Worm (Caenorhabditis elegans) whole organism, L3 larva: ENCODE data around the gene Y81G3A.2.

Experiments used
- ama-1 ChIP-seq: fragments of 150-350 bp; optimal IDR thresholded peaks from 2 replicates; lab custom pipeline; 2018
- ceh-16 ChIP-seq: sonication (generic microtip); optimal IDR thresholded peaks from 2 replicates; lab custom pipeline; 2017; ENCODE audit warnings: missing biosample characterization, missing genetic modification characterization
- elt-1 ChIP-seq: fragments of 150-350 bp; optimal IDR thresholded peaks from 2 replicates; lab custom pipeline; 2014; ENCODE audit warnings: missing biosample characterization, missing genetic modification characterization
- elt-2 ChIP-seq: sonication (generic microtip); optimal IDR thresholded peaks from 2 replicates; lab custom pipeline; 2016; ENCODE audit warnings: missing genetic modification reagents, mild to moderate bottlenecking, missing genetic modification characterization, missing compliant biosample characterization
- fos-1 ChIP-seq: fragments of 150-350 bp; optimal IDR thresholded peaks from 2 replicates; lab custom pipeline; 2014; ENCODE audit warnings: missing biosample characterization, missing genetic modification characterization
- mdl-1 ChIP-seq: fragments of 150-350 bp; optimal IDR thresholded peaks from 2 replicates; lab custom pipeline; 2014; ENCODE audit warnings: missing biosample characterization, missing genetic modification characterization
- nfya-1 ChIP-seq: sonication (generic microtip); optimal IDR thresholded peaks from 2 replicates; lab custom pipeline; 2017; ENCODE audit warnings: missing genetic modification characterization, mild to moderate bottlenecking, missing compliant biosample characterization, antibody characterized with exemption, moderate library complexity; ENCODE audit not compliant: insufficient read depth
- nhr-11 ChIP-seq: fragments of 150-350 bp; optimal IDR thresholded peaks from 2 replicates; lab custom pipeline; 2014; ENCODE audit warnings: missing biosample characterization, missing genetic modification characterization
- nhr-12 ChIP-seq: fragments of 150-350 bp; optimal IDR thresholded peaks from 2 replicates; lab custom pipeline; 2014; ENCODE audit warnings: missing biosample characterization, missing genetic modification characterization
- nhr-237 ChIP-seq: fragments of 150-350 bp; optimal IDR thresholded peaks from 2 replicates; lab custom pipeline; 2014; ENCODE audit warnings: missing biosample characterization, missing genetic modification characterization
- nhr-43 ChIP-seq: sonication (generic microtip); optimal IDR thresholded peaks from 2 replicates; lab custom pipeline; 2016; ENCODE audit warnings: mild to moderate bottlenecking, missing genetic modification characterization, missing compliant biosample characterization; ENCODE audit not compliant: poor library complexity, severe bottlenecking
- pqm-1 ChIP-seq: fragments of 150-350 bp; optimal IDR thresholded peaks from 2 replicates; lab custom pipeline; 2017; ENCODE audit warnings: missing biosample characterization, missing genetic modification characterization, inconsistent platforms
- ztf-11 ChIP-seq: fragments of 150-350 bp; optimal IDR thresholded peaks from 2 replicates; lab custom pipeline; 2014; ENCODE audit warnings: missing biosample characterization, missing genetic modification characterization

- TF ChIP-seq elt-1 (tag; lab: Kevin White, UChicago) (no peak), ztf-11 (tag; lab: Kevin White, UChicago) (no peak), nfya-1 (tag; lab: Kevin White, UChicago) (no peak), ceh-16 (no peak), nhr-11 (tag; lab: Kevin White, UChicago) (no peak), mdl-1 (tag; lab: Kevin White, UChicago) (no peak), nhr-237 (no peak), elt-2 (tag; lab: Kevin White, UChicago) (no peak), nhr-43 (tag; lab: Kevin White, UChicago) (no peak), pqm-1 (no peak), nhr-12 (tag; lab: Kevin White, UChicago) (no peak), fos-1 (no peak), ama-1 (lab: Kevin White, UChicago) (no peak)
These were observed 48.9 kb downstream of the Y81G3A.2 start, which contains the start of gene F29C12.6 for ce11 chrII:13129602-13130001.
